Worm (Caenorhabditis elegans) whole organism, late embryonic: ENCODE data around the gene ptpn-22.

Experiments used
- ceh-31 ChIP-seq: sonication (generic microtip); optimal IDR thresholded peaks from 2 replicates; lab custom pipeline; 2016; ENCODE audit warnings: missing genetic modification characterization, missing compliant biosample characterization
- hlh-30 ChIP-seq: sonication (generic microtip); optimal IDR thresholded peaks from 2 replicates; lab custom pipeline; 2017; ENCODE audit warnings: antibody characterized with exemption, missing genetic modification characterization, missing compliant biosample characterization; ENCODE audit not compliant: insufficient read depth
- pax-1 ChIP-seq: fragments of 150-350 bp; optimal IDR thresholded peaks from 2 replicates; lab custom pipeline; 2014; ENCODE audit warnings: missing biosample characterization, missing genetic modification characterization
- unc-42 ChIP-seq: sonication (generic microtip); optimal IDR thresholded peaks from 2 replicates; lab custom pipeline; 2016; ENCODE audit warnings: missing genotype, missing genetic modification characterization, missing compliant biosample characterization

DNA sequence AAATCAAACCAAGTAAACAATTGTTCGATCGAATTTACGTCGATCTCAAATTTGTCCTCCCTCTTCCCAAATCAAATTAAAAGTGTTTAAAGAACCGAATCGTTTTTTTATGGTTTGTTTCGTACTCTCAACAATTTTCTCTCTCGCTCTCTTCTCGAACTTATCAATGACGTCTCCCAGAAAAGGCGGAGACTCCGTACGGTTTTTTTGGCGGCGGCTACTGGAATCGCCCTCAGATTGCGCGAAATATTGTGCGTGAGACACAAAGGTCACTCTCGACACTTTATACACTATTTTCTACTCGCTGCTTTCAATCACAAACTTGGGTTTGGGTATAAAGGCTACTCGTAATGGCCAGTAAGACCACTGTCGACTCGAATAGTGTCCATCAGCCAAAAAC lies 19.6 kb downstream of the ptpn-22 start, which contains the start of gene epic-2:
- TF ChIP-seq ceh-31 (tag; lab: Kevin White, UChicago) (no peak), unc-42 (tag; lab: Kevin White, UChicago) (no peak), hlh-30 (no peak), pax-1 (tag; lab: Kevin White, UChicago) (no peak)
